Fruit fly (Drosophila melanogaster): Measurements from ENCODE around the gene PIG-B.

DNA sequence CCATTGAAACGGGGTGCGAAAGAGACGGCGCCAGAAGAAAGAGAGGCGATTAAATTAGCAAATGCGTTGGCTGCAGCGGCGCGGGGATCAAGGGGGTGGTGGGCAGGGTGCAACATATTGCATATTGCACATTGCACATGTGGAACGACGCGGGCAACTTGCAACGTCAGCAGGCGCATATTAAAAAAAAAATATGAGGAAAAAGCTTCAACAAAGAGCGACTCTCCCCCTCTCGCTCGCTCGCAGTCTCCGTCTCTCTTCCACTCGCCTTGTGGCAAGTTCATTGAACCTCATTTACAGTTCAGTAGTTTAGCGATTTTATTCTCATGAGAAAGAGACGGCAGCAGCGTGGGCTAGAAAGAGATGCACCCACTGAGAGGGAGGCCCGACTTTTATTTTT is 27.1 kb upstream of the PIG-B start:
- TF ChIP-seq Sox102F (GFP tag; optimal IDR thresholded peaks at IDR 0.05) (no peak), Hr38 (GFP tag; optimal IDR thresholded peaks at IDR 0.05) (no peak), Hr4 (GFP tag; optimal IDR thresholded peaks at IDR 0.05) (no peak), vri (GFP tag; optimal IDR thresholded peaks at IDR 0.05) (no peak), topi (GFP tag; optimal IDR thresholded peaks at IDR 0.05) (no peak)
